Worm (Caenorhabditis elegans): Measurements from ENCODE around the gene tni-3.

tni-3 gene

DNA sequence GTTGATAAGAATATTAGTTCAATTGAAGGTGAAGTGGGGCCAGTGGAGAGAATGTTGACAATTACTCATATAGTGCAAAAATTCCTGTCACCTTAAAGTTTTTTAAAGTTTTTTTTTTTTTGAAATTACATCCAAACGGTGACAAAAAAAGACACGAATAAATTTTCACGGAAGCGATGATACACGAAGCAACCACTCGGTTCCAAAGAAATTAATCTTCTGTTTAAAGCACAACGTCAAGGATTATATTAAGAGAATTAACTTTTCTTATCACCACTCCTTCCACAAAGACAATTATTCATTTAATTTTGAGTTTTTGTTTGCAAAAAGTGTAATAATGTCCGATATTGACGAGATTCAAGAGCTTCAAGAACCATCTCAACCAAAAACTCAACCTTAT is 30.5 kb upstream of the tni-3 start, which contains the start of gene clec-28:
TSS of gene clec-28 (plus strand) at position 301 of the 400 bp plus-strand sequence.
- TF ChIP-seq B0019.2 (GFP tag; conservative IDR thresholded peaks at IDR 0.05) = no peak
- TF ChIP-seq ceh-91 (GFP tag; IDR thresholded peaks at IDR 0.05) = no peak
- TF ChIP-seq C17E4.6 (GFP tag; IDR thresholded peaks at IDR 0.05) = no peak
- TF ChIP-seq hlh-26 (GFP tag; conservative IDR thresholded peaks at IDR 0.05) = no peak
- no peak for TF ChIP-seq ztf-18 (tag; optimal IDR thresholded peaks at IDR 0.05)
- TF ChIP-seq ceh-40 (GFP tag; IDR thresholded peaks at IDR 0.05) = no peak
- no peak for TF ChIP-seq F10E7.11 (tag; optimal IDR thresholded peaks at IDR 0.05)
- TF ChIP-seq snpc-1.3 (tag; optimal IDR thresholded peaks at IDR 0.05; ENCODE audit: insufficient read depth) = no peak
- TF ChIP-seq Y53G8AR.9 (GFP tag; conservative IDR thresholded peaks at IDR 0.05) = no peak
- no peak for TF ChIP-seq ccch-3 (GFP tag; optimal IDR thresholded peaks at IDR 0.05)
- no peak for TF ChIP-seq K11D2.4 (GFP tag; IDR thresholded peaks at IDR 0.05)
- TF ChIP-seq him-1 (tag; optimal IDR thresholded peaks at IDR 0.05) = no peak

DNA sequence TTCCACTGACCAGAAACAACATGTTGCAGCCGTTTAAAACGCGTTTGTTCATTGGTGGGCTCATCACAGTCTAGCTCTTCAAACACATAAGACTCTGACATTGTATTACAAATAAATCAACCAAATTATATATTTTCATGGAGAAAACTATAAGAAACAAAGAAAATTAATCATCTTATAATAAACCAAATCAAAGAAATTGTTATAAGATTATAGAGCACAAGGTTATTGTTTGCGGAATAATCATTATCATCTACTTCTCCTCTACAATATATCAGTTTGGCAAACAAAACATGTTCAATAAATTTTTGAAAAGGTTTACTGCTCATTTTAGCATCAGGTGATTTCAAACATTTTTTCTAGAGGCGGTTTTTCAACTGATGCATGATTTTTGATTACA is 26.8 kb upstream of the tni-3 start, which contains the start of the genes clec-32 and clec-24:
TSS of gene clec-32 (minus strand) at position 101 of the 400 bp plus-strand sequence.
TSS of gene clec-24 (plus strand) at position 294 of the 400 bp plus-strand sequence.
- no peak for TF ChIP-seq madf-10 (tag; optimal IDR thresholded peaks at IDR 0.05)
- no peak for TF ChIP-seq F57C9.4 (tag; optimal IDR thresholded peaks at IDR 0.05)
- no peak for TF ChIP-seq F39B2.1 (GFP tag; IDR thresholded peaks at IDR 0.05)
- no peak for TF ChIP-seq sea-2 (GFP tag; IDR thresholded peaks at IDR 0.05)
- TF ChIP-seq ztf-25 (GFP tag; IDR thresholded peaks at IDR 0.05) = no peak
- TF ChIP-seq hlh-26 (GFP tag; conservative IDR thresholded peaks at IDR 0.05) = no peak
- TF ChIP-seq lsl-1 (GFP tag; optimal IDR thresholded peaks at IDR 0.05) = no peak
- no peak for TF ChIP-seq hmg-20 (GFP tag; IDR thresholded peaks at IDR 0.05)

DNA sequence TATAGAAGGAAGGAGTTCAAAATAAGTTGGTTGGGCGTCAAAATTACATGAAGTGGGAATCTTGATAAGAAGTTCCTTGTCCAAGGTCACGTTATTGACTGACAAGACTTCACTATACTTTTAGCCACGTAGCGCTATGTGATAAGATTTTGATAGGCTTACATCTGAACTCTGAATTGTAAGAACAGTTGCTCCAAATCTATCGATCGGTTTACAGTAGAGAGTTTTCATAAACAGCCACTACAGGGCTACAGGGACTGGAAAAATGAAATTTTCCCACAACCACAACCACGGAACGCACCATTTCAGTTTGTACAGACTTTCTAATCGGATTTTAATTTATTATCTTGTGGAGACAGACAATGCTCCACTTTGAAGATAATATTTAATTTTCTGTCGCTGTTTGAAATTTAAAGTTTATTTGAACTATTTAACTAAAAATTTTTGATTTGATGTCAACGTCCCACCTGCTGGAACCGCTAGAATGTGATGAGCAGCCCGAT is 23.1 kb upstream of the tni-3 start, which contains the start of the genes clec-31 and clec-22:
TSS of gene clec-31 (minus strand) at position 101 of the 503 bp plus-strand sequence.
TSS of gene clec-22 (plus strand) at position 453 of the 503 bp plus-strand sequence.
- no peak for TF ChIP-seq dpl-1 (GFP tag; optimal IDR thresholded peaks at IDR 0.05)
- TF ChIP-seq rec-8 (tag; optimal IDR thresholded peaks at IDR 0.05) = no peak
- no peak for TF ChIP-seq lin-40 (tag; optimal IDR thresholded peaks at IDR 0.05)
- TF ChIP-seq nfyb-1 (GFP tag; IDR thresholded peaks at IDR 0.05) = no peak
- no peak for TF ChIP-seq egrh-3 (GFP tag; IDR thresholded peaks at IDR 0.05)
- no peak for TF ChIP-seq Y56A3A.18 (GFP tag; IDR thresholded peaks at IDR 0.05)
- TF ChIP-seq unc-130 (GFP tag; optimal IDR thresholded peaks at IDR 0.05) = no peak
- TF ChIP-seq athp-1 (tag; optimal IDR thresholded peaks at IDR 0.05) = no peak
- no peak for TF ChIP-seq snpc-3.4 (tag; optimal IDR thresholded peaks at IDR 0.05)
- TF ChIP-seq lin-35 (GFP tag; optimal IDR thresholded peaks at IDR 0.05) = no peak

DNA sequence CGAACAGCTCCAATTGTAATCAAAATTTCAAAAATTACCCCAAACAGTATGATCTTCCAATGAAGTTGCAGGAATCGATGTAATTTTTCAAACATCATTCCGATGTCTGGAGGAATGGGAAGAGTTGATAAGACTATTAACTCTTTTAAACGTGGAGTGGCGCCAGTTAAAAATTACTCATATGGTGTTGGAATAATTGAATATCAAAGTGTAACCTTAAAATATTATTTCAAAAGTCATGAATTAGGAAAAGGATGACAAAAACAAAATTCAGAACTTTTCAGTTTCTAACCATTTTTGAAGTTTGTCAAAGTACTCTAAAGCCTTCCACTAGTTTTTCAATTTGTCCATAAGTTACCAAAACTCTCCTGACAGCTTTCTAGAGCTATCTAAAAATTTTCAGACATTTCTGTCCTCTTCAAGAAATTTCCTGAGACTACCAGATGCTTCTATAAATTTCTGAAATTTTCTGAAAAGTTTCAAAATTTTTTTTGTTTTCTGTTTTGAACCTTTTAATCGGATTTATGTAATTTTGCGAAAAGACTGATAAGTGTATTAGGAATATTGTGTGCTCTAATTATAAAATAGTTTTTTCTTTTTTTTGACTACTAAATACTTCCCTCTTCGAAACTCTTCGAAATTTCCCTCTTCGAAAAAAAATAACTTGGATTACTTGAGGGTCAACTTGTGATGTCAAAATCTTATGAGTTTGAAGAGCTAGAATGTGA is 19.2 kb upstream of the tni-3 start, which contains the start of the genes clec-35 and clec-27:
TSS of gene clec-35 (minus strand) at position 101 of the 728 bp plus-strand sequence.
TSS of gene clec-27 (plus strand) at position 678 of the 728 bp plus-strand sequence.
- TF ChIP-seq Y53F4B.3 (GFP tag; IDR thresholded peaks at IDR 0.05) (no peak), ztf-22 (GFP tag; optimal IDR thresholded peaks at IDR 0.05) (no peak), B0035.1 (tag; optimal IDR thresholded peaks at IDR 0.05) (no peak), ztf-3 (GFP tag; optimal IDR thresholded peaks at IDR 0.05) (no peak), F22D6.2 (tag; optimal IDR thresholded peaks at IDR 0.05) (no peak), nfya-1 (tag; optimal IDR thresholded peaks at IDR 0.05; ENCODE audit: borderline replicate concordance, insufficient read depth) (no peak), F55B11.4 (tag; optimal IDR thresholded peaks at IDR 0.05; ENCODE audit: borderline replicate concordance, insufficient read depth) (no peak), sptf-2 (GFP tag; optimal IDR thresholded peaks at IDR 0.05) (no peak), ceh-58 (GFP tag; IDR thresholded peaks at IDR 0.05) (no peak), ceh-91 (GFP tag; IDR thresholded peaks at IDR 0.05) (no peak), lin-54 (GFP tag; optimal IDR thresholded peaks at IDR 0.05) (no peak), repo-1 (tag; optimal IDR thresholded peaks at IDR 0.05) (no peak), attf-3 (GFP tag; conservative IDR thresholded peaks at IDR 0.05) (no peak), efl-1 (GFP tag; optimal IDR thresholded peaks at IDR 0.05) (no peak), F39B2.1 (GFP tag; IDR thresholded peaks at IDR 0.05) (no peak)
